Worm (Caenorhabditis elegans) whole organism, late embryonic: Measurements from ENCODE around the gene srxa-5.
A peak's percentile ranks its signal among the peaks of the same experiment; 100 is the strongest.

Experiments used
- C08G9.2 ChIP-seq: sonication (generic microtip); optimal IDR thresholded peaks from 2 replicates; lab custom pipeline; 2016; ENCODE audit warnings: mild to moderate bottlenecking, missing genetic modification characterization, moderate library complexity, missing compliant biosample characterization
- K02D7.2 ChIP-seq: sonication (generic microtip); optimal IDR thresholded peaks from 2 replicates; lab custom pipeline; 2017; ENCODE audit warnings: mild to moderate bottlenecking, missing genetic modification characterization, missing compliant biosample characterization
- K09A11.1 ChIP-seq: sonication (generic microtip); optimal IDR thresholded peaks from 2 replicates; lab custom pipeline; 2017; ENCODE audit warnings: antibody characterized with exemption, mild to moderate bottlenecking, missing genetic modification characterization, missing compliant biosample characterization; ENCODE audit not compliant: insufficient read depth
- Y22D7AL.16 ChIP-seq: sonication (generic microtip); optimal IDR thresholded peaks from 2 replicates; lab custom pipeline; 2016; ENCODE audit warnings: missing genetic modification characterization, missing compliant biosample characterization
- ahr-1 ChIP-seq: sonication (generic microtip); optimal IDR thresholded peaks from 2 replicates; lab custom pipeline; 2016; ENCODE audit warnings: missing genetic modification characterization, missing compliant biosample characterization
- ama-1 ChIP-seq: fragments of 150-350 bp; optimal IDR thresholded peaks from 2 replicates; lab custom pipeline; 2014
- ceh-14 ChIP-seq: sonication (generic microtip); optimal IDR thresholded peaks from 2 replicates; lab custom pipeline; 2016; ENCODE audit warnings: missing genotype, missing genetic modification characterization, missing compliant biosample characterization
- ceh-18 ChIP-seq: sonication (generic microtip); optimal IDR thresholded peaks from 2 replicates; lab custom pipeline; 2016; ENCODE audit warnings: missing genetic modification characterization, missing compliant biosample characterization
- ceh-19 ChIP-seq: fragments of 200-800 bp; sonication (Bioruptor generic); optimal IDR thresholded peaks from 2 replicates; lab custom pipeline; 2018; ENCODE audit warnings: mild to moderate bottlenecking, missing genetic modification characterization, missing compliant biosample characterization
- ceh-22 ChIP-seq: sonication (generic microtip); optimal IDR thresholded peaks from 2 replicates; lab custom pipeline; 2017; ENCODE audit warnings: missing biosample characterization, missing genetic modification characterization
- ceh-24 ChIP-seq: sonication (generic microtip); optimal IDR thresholded peaks from 2 replicates; lab custom pipeline; 2016; ENCODE audit warnings: mild to moderate bottlenecking, missing genetic modification characterization, missing compliant biosample characterization
- ceh-30 ChIP-seq: fragments of 150-350 bp; optimal IDR thresholded peaks from 2 replicates; lab custom pipeline; 2014; ENCODE audit warnings: missing biosample characterization, missing genetic modification characterization
- ceh-31 ChIP-seq: sonication (generic microtip); optimal IDR thresholded peaks from 2 replicates; lab custom pipeline; 2016; ENCODE audit warnings: missing genetic modification characterization, missing compliant biosample characterization
- ceh-34 ChIP-seq: sonication (generic microtip); optimal IDR thresholded peaks from 2 replicates; lab custom pipeline; 2016; ENCODE audit warnings: mild to moderate bottlenecking, missing genetic modification characterization, missing compliant biosample characterization
- ceh-45 ChIP-seq: fragments of 200-800 bp; sonication (Bioruptor generic); IDR thresholded peaks from 2 replicates; pipeline ENCODE4 v1.3.6; 2022; ENCODE audit warnings: missing genetic modification reagents, missing genetic modification characterization, missing compliant biosample characterization
- ceh-48 ChIP-seq: sonication (generic microtip); optimal IDR thresholded peaks from 2 replicates; lab custom pipeline; 2016; ENCODE audit warnings: missing genetic modification characterization, inconsistent platforms, missing compliant biosample characterization
- dmd-4 ChIP-seq: sonication (generic microtip); optimal IDR thresholded peaks from 2 replicates; lab custom pipeline; 2016; ENCODE audit warnings: borderline replicate concordance, missing genetic modification characterization, missing compliant biosample characterization
- dve-1 ChIP-seq: sonication (generic microtip); optimal IDR thresholded peaks from 2 replicates; lab custom pipeline; 2017; ENCODE audit warnings: antibody characterized with exemption, mild to moderate bottlenecking, missing genetic modification characterization, missing compliant biosample characterization
- elt-2 ChIP-seq: sonication (generic microtip); optimal IDR thresholded peaks from 2 replicates; lab custom pipeline; 2016; ENCODE audit warnings: missing genetic modification reagents, missing genetic modification characterization, missing compliant biosample characterization
- elt-4 ChIP-seq: sonication (generic microtip); optimal IDR thresholded peaks from 2 replicates; lab custom pipeline; 2016; ENCODE audit warnings: missing genetic modification characterization, missing compliant biosample characterization
- ets-4 ChIP-seq: sonication (generic microtip); optimal IDR thresholded peaks from 2 replicates; lab custom pipeline; 2016; ENCODE audit warnings: missing genetic modification characterization, missing compliant biosample characterization
- eyg-1 ChIP-seq: sonication (generic microtip); optimal IDR thresholded peaks from 2 replicates; lab custom pipeline; 2016; ENCODE audit warnings: missing genotype, missing genetic modification characterization, missing compliant biosample characterization
- fax-1 ChIP-seq: sonication (generic microtip); optimal IDR thresholded peaks from 2 replicates; lab custom pipeline; 2016; ENCODE audit warnings: missing genotype, missing genetic modification characterization, missing compliant biosample characterization
- fkh-10 ChIP-seq: fragments of 150-350 bp; optimal IDR thresholded peaks from 2 replicates; lab custom pipeline; 2014; ENCODE audit warnings: missing biosample characterization, missing genetic modification reagents, missing genetic modification characterization
- fkh-6 ChIP-seq: sonication (generic microtip); optimal IDR thresholded peaks from 2 replicates; lab custom pipeline; 2016; ENCODE audit warnings: missing genetic modification characterization, missing compliant biosample characterization
- gmeb-2 ChIP-seq: sonication (generic microtip); optimal IDR thresholded peaks from 2 replicates; lab custom pipeline; 2016; ENCODE audit warnings: missing genetic modification characterization, inconsistent platforms, missing compliant biosample characterization
- hlh-15 ChIP-seq: sonication (generic microtip); optimal IDR thresholded peaks from 2 replicates; lab custom pipeline; 2016; ENCODE audit warnings: missing genetic modification characterization, missing compliant biosample characterization
- hlh-30 ChIP-seq: sonication (generic microtip); optimal IDR thresholded peaks from 2 replicates; lab custom pipeline; 2017; ENCODE audit warnings: antibody characterized with exemption, missing genetic modification characterization, missing compliant biosample characterization; ENCODE audit not compliant: insufficient read depth
- hlh-6 ChIP-seq: sonication (generic microtip); optimal IDR thresholded peaks from 2 replicates; lab custom pipeline; 2016; ENCODE audit warnings: missing genotype, missing genetic modification characterization, missing compliant biosample characterization
- hlh-8 ChIP-seq: sonication (generic microtip); optimal IDR thresholded peaks from 2 replicates; lab custom pipeline; 2016; ENCODE audit warnings: missing genotype, missing genetic modification characterization, missing compliant biosample characterization
- lin-11 ChIP-seq: fragments of 200-800 bp; sonication (Bioruptor generic); optimal IDR thresholded peaks from 2 replicates; lab custom pipeline; 2018; ENCODE audit warnings: mild to moderate bottlenecking, missing genetic modification characterization, missing compliant biosample characterization
- madf-2 ChIP-seq: sonication (generic microtip); optimal IDR thresholded peaks from 2 replicates; lab custom pipeline; 2017; ENCODE audit warnings: missing genetic modification characterization, missing compliant biosample characterization
- nhr-11 ChIP-seq: fragments of 150-350 bp; optimal IDR thresholded peaks from 2 replicates; lab custom pipeline; 2014; ENCODE audit warnings: missing biosample characterization, missing genetic modification characterization
- npax-4 ChIP-seq: sonication (generic microtip); optimal IDR thresholded peaks from 2 replicates; lab custom pipeline; 2016; ENCODE audit warnings: missing genetic modification characterization, missing compliant biosample characterization
- odd-2 ChIP-seq: sonication (generic microtip); optimal IDR thresholded peaks from 2 replicates; lab custom pipeline; 2017; ENCODE audit warnings: antibody characterized with exemption, mild to moderate bottlenecking, missing genetic modification characterization, missing compliant biosample characterization
- pag-3 ChIP-seq: sonication (generic microtip); optimal IDR thresholded peaks from 2 replicates; lab custom pipeline; 2016; ENCODE audit warnings: missing compliant biosample characterization, missing genetic modification characterization, borderline replicate concordance
- pat-9 ChIP-seq: fragments of 200-800 bp; sonication (Bioruptor generic); optimal IDR thresholded peaks from 2 replicates; lab custom pipeline; 2018; ENCODE audit warnings: mild to moderate bottlenecking, missing genetic modification characterization, moderate library complexity, missing compliant biosample characterization
- pax-1 ChIP-seq: fragments of 150-350 bp; optimal IDR thresholded peaks from 2 replicates; lab custom pipeline; 2014; ENCODE audit warnings: missing biosample characterization, missing genetic modification characterization
- pros-1 ChIP-seq: fragments of 150-350 bp; optimal IDR thresholded peaks from 2 replicates; lab custom pipeline; 2014; ENCODE audit warnings: missing biosample characterization, missing genetic modification reagents, missing genetic modification characterization
- ref-2 ChIP-seq: sonication (generic microtip); optimal IDR thresholded peaks from 2 replicates; lab custom pipeline; 2016; ENCODE audit warnings: missing genetic modification characterization, missing compliant biosample characterization
- rnt-1 ChIP-seq: sonication (generic microtip); optimal IDR thresholded peaks from 2 replicates; lab custom pipeline; 2016; ENCODE audit warnings: missing genetic modification characterization, missing compliant biosample characterization
- sdc-2 ChIP-seq: sonication (generic microtip); optimal IDR thresholded peaks from 2 replicates; lab custom pipeline; 2016; ENCODE audit warnings: missing genotype, missing genetic modification characterization, missing compliant biosample characterization
- tbx-2 ChIP-seq: sonication (generic microtip); optimal IDR thresholded peaks from 2 replicates; lab custom pipeline; 2016; ENCODE audit warnings: missing genetic modification characterization, missing compliant biosample characterization
- tbx-7 ChIP-seq: sonication (generic microtip); optimal IDR thresholded peaks from 2 replicates; lab custom pipeline; 2016; ENCODE audit warnings: missing genotype, missing genetic modification characterization, missing compliant biosample characterization
- ttx-3 ChIP-seq: sonication (generic microtip); optimal IDR thresholded peaks from 2 replicates; lab custom pipeline; 2016; ENCODE audit warnings: missing genetic modification reagents, missing genetic modification characterization, missing compliant biosample characterization
- unc-3 ChIP-seq, 2 experiments: fragments of 200-800 bp in 1 of 2; sonication (Bioruptor generic) in 1 of 2; sonication (generic microtip) in 1 of 2; conservative IDR thresholded peaks in 1 of 2; optimal IDR thresholded peaks in 1 of 2; 2 replicates each; pipeline versions ENCODE4 v1.3.6 to Lab custom; 2016 to 2022; ENCODE audit warnings: missing compliant biosample characterization in 2 of 2, missing genetic modification characterization in 2 of 2, missing genetic modification reagents in 1 of 2
- unc-42 ChIP-seq: sonication (generic microtip); optimal IDR thresholded peaks from 2 replicates; lab custom pipeline; 2016; ENCODE audit warnings: missing genotype, missing genetic modification characterization, missing compliant biosample characterization
- unc-86 ChIP-seq: sonication (generic microtip); optimal IDR thresholded peaks from 2 replicates; lab custom pipeline; 2016; ENCODE audit warnings: missing genetic modification characterization, missing compliant biosample characterization
- zip-5 ChIP-seq: sonication (generic microtip); optimal IDR thresholded peaks from 2 replicates; lab custom pipeline; 2016; ENCODE audit warnings: missing genetic modification characterization, missing compliant biosample characterization
- ztf-16 ChIP-seq: sonication (generic microtip); optimal IDR thresholded peaks from 2 replicates; lab custom pipeline; 2017; ENCODE audit warnings: missing genetic modification characterization, missing compliant biosample characterization

The srxa-5 gene

DNA sequence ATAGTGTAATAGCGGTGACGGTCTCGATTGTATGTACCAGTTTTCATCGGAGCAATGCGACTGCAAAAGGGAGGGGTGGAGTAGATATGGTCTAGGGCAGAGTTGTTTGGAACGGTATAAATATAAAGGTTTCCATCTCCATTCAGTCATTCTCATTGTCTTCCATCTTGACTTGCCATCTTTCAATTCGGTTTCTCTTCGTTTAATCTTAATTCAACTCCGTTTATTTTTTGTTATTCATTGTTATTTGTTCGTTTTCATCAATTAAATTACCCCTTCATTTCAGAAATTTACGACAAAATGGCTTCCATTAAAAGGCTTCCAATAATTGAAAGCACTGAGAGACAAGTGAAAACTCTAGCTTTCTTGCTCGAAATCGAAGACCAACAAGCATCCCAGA lies 1.6 kb upstream of the srxa-5 start, which contains the start of gene C09E7.11:
Gene C09E7.11 (plus strand): TSS at position 301 of the 400 bp plus-strand sequence.
- no peak for TF ChIP-seq ets-4 (tag; lab: Kevin White, UChicago)
- TF ChIP-seq ceh-14 (tag; lab: Kevin White, UChicago): no peak
- no peak for TF ChIP-seq Y22D7AL.16 (tag; lab: Kevin White, UChicago)
- no peak for TF ChIP-seq gmeb-2 (tag; lab: Kevin White, UChicago)
- no peak for TF ChIP-seq hlh-6
- no peak for TF ChIP-seq dmd-4 (tag; lab: Kevin White, UChicago)
- no peak for TF ChIP-seq pat-9 (tag; lab: Kevin White, UChicago)
- TF ChIP-seq hlh-15: no peak
- TF ChIP-seq ztf-16 (tag; lab: Kevin White, UChicago): no peak
- TF ChIP-seq dve-1 (tag; lab: Kevin White, UChicago): no peak
- no peak for TF ChIP-seq pax-1 (tag; lab: Kevin White, UChicago)
- TF ChIP-seq ceh-48: no peak
- TF ChIP-seq ttx-3 (tag; lab: Kevin White, UChicago): no peak
- TF ChIP-seq hlh-8: no peak

DNA sequence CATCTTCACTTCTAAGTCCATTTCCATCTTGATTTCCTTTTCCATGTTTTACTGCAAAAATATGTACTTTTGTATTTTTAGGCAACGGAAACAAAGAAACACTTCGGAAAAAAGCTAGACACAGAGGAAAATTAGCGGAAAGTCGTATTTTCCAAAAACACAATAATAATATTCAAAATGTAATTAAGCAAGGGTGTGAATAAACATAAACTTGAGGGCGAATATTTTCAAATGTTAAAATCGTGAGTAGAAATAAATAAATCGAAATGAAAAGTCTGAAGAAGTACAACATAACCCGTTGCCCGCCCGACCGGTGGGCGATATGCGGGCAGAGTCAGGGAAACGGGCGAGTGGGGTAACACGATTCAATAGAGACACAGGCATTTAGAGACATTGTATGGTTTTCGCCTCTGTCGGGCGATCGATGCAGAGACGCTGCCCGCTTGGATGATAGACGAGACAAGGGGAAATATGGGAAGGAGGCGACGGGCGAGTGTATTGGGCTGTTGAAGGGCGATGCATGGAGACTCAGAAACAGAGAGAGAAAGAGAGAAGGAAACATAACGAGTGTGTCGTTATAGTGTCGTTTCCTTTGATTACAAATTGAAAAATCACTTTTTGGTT lies 4.3 kb downstream of the srxa-5 start, which contains the start of gene C09E7.4:
Gene C09E7.4 (minus strand): TSS at position 51 of the 624 bp plus-strand sequence.
- TF ChIP-seq Y22D7AL.16 (tag; lab: Kevin White, UChicago): no peak
- TF ChIP-seq npax-4 (tag; lab: Kevin White, UChicago): no peak
- TF ChIP-seq nhr-11: no peak
- TF ChIP-seq ceh-18 (tag; lab: Kevin White, UChicago): no peak
- no peak for TF ChIP-seq odd-2 (tag; lab: Kevin White, UChicago)
- TF ChIP-seq hlh-15: no peak
- TF ChIP-seq K09A11.1: no peak
- no peak for TF ChIP-seq ceh-24 (tag; lab: Kevin White, UChicago)
- TF ChIP-seq fax-1: no peak
- peak; percentile 37 for TF ChIP-seq hlh-8
- TF ChIP-seq ref-2 (tag; lab: Kevin White, UChicago): no peak
- no peak for TF ChIP-seq ttx-3 (tag; lab: Kevin White, UChicago)
- TF ChIP-seq pros-1 (tag; lab: Kevin White, UChicago): peak; percentile 18
- TF ChIP-seq fkh-10 (GFP tag; lab: Kevin White, UChicago): no peak
- TF ChIP-seq pag-3 (tag; lab: Kevin White, UChicago): peak; percentile 26
- TF ChIP-seq ama-1: no peak
- peak; percentile 84 for TF ChIP-seq ceh-31 (tag; lab: Kevin White, UChicago)
- TF ChIP-seq unc-42 (tag; lab: Kevin White, UChicago): peak; percentile 68
- peak; percentile 51 for TF ChIP-seq C08G9.2 (tag; lab: Kevin White, UChicago)
- no peak for TF ChIP-seq tbx-7 (tag; lab: Kevin White, UChicago)
- no peak for TF ChIP-seq unc-86 (tag; lab: Kevin White, UChicago)
- TF ChIP-seq ceh-22 (tag; lab: Kevin White, UChicago): no peak
- no peak for TF ChIP-seq pax-1 (tag; lab: Kevin White, UChicago)
- no peak for TF ChIP-seq pat-9 (tag; lab: Kevin White, UChicago)
- no peak for TF ChIP-seq unc-3 (GFP tag; conservative IDR thresholded peaks at IDR 0.05; lab: Robert Waterston, UW)
- no peak for TF ChIP-seq unc-3 (tag; optimal IDR thresholded peaks at IDR 0.05; lab: Kevin White, UChicago)
- peak; percentile 59 for TF ChIP-seq sdc-2
- TF ChIP-seq elt-2 (tag; lab: Kevin White, UChicago): peak; percentile 29
- no peak for TF ChIP-seq ceh-30 (tag; lab: Kevin White, UChicago)
- no peak for TF ChIP-seq dve-1 (tag; lab: Kevin White, UChicago)
- TF ChIP-seq ceh-19 (GFP tag; lab: Kevin White, UChicago): no peak
- TF ChIP-seq ahr-1 (tag; lab: Kevin White, UChicago): no peak
- TF ChIP-seq elt-4 (tag; lab: Kevin White, UChicago): no peak
- peak; percentile 46 for TF ChIP-seq rnt-1 (tag; lab: Kevin White, UChicago)
- TF ChIP-seq fkh-6 (tag; lab: Kevin White, UChicago): no peak
- TF ChIP-seq madf-2 (tag; lab: Kevin White, UChicago): no peak
- no peak for TF ChIP-seq ceh-45 (GFP tag; lab: Robert Waterston, UW)
- peak; percentile 69 for TF ChIP-seq ceh-14 (tag; lab: Kevin White, UChicago)
- peak; percentile 84 for TF ChIP-seq tbx-2
- no peak for TF ChIP-seq lin-11 (tag; lab: Kevin White, UChicago)
- no peak for TF ChIP-seq eyg-1
- TF ChIP-seq zip-5 (tag; lab: Kevin White, UChicago): no peak
- TF ChIP-seq ceh-34 (tag; lab: Kevin White, UChicago): peak; percentile 68
- no peak for TF ChIP-seq hlh-30 (tag; lab: Kevin White, UChicago)
- no peak for TF ChIP-seq K02D7.2 (tag; lab: Kevin White, UChicago)
